Worm (Caenorhabditis elegans) whole organism, L2 larva: ENCODE results near the gene C54C6.11.

ENCODE experiments used
- C34F6.9 ChIP-seq: fragments of 150-350 bp; optimal IDR thresholded peaks from 2 replicates; lab custom pipeline; 2014; ENCODE audit warnings: missing biosample characterization, missing genetic modification characterization
- F13H6.1 ChIP-seq: sonication (generic microtip); optimal IDR thresholded peaks from 2 replicates; lab custom pipeline; 2016; ENCODE audit warnings: missing genetic modification characterization, missing compliant biosample characterization
- R02D3.7 ChIP-seq: fragments of 150-350 bp; optimal IDR thresholded peaks from 2 replicates; lab custom pipeline; 2014; ENCODE audit warnings: missing biosample characterization, missing genetic modification characterization
- Y55F3AM.14 ChIP-seq: fragments of 200-800 bp; sonication (Bioruptor generic); optimal IDR thresholded peaks from 2 replicates; lab custom pipeline; 2018; ENCODE audit warnings: mild to moderate bottlenecking, missing genetic modification characterization, missing compliant biosample characterization
- ZK546.5 ChIP-seq: sonication (generic microtip); optimal IDR thresholded peaks from 2 replicates; lab custom pipeline; 2017; ENCODE audit warnings: missing biosample characterization, missing genetic modification characterization
- alr-1 ChIP-seq: fragments of 150-350 bp; optimal IDR thresholded peaks from 2 replicates; lab custom pipeline; 2014; ENCODE audit warnings: missing biosample characterization, missing genetic modification characterization
- aly-2 ChIP-seq: fragments of 150-350 bp; optimal IDR thresholded peaks from 2 replicates; lab custom pipeline; 2014; ENCODE audit warnings: missing biosample characterization, missing genetic modification characterization
- ama-1 ChIP-seq: fragments of 150-350 bp; optimal IDR thresholded peaks from 2 replicates; lab custom pipeline; 2018; ENCODE audit warnings: inconsistent platforms
- blmp-1 ChIP-seq: sonication (generic microtip); optimal IDR thresholded peaks from 2 replicates; lab custom pipeline; 2017; ENCODE audit warnings: missing genetic modification characterization, mild to moderate bottlenecking, missing compliant biosample characterization, antibody characterized with exemption, moderate library complexity; ENCODE audit not compliant: insufficient read depth
- ceh-16 ChIP-seq: fragments of 150-350 bp; optimal IDR thresholded peaks from 2 replicates; lab custom pipeline; 2014; ENCODE audit warnings: missing biosample characterization, missing genetic modification characterization
- ceh-82 ChIP-seq: fragments of 150-350 bp; optimal IDR thresholded peaks from 2 replicates; lab custom pipeline; 2014; ENCODE audit warnings: missing biosample characterization, missing genetic modification characterization
- crh-2 ChIP-seq: sonication (generic microtip); optimal IDR thresholded peaks from 2 replicates; lab custom pipeline; 2017; ENCODE audit warnings: missing biosample characterization, missing genetic modification characterization
- dmd-4 ChIP-seq: sonication (generic microtip); optimal IDR thresholded peaks from 2 replicates; lab custom pipeline; 2017; ENCODE audit warnings: missing biosample characterization, missing genetic modification characterization
- egl-27 ChIP-seq: sonication (generic microtip); optimal IDR thresholded peaks from 3 replicates; lab custom pipeline; 2017; ENCODE audit warnings: missing biosample characterization, missing genetic modification reagents, missing genetic modification characterization
- elt-1 ChIP-seq: fragments of 150-350 bp; optimal IDR thresholded peaks from 2 replicates; lab custom pipeline; 2014; ENCODE audit warnings: missing biosample characterization, missing genetic modification characterization
- elt-3 ChIP-seq: sonication (generic microtip); optimal IDR thresholded peaks from 2 replicates; lab custom pipeline; 2017; ENCODE audit warnings: missing biosample characterization, missing genetic modification characterization
- fos-1 ChIP-seq: fragments of 150-350 bp; optimal IDR thresholded peaks from 2 replicates; lab custom pipeline; 2014; ENCODE audit warnings: missing biosample characterization, missing genetic modification characterization
- gmeb-1 ChIP-seq: fragments of 150-350 bp; optimal IDR thresholded peaks from 2 replicates; lab custom pipeline; 2014; ENCODE audit warnings: missing biosample characterization, missing genetic modification characterization
- lin-11 ChIP-seq: fragments of 150-350 bp; sonication (generic microtip); optimal IDR thresholded peaks from 2 replicates; lab custom pipeline; 2014; ENCODE audit warnings: missing biosample characterization, missing genetic modification characterization, inconsistent platforms, mixed read lengths
- lin-13 ChIP-seq: fragments of 150-350 bp; optimal IDR thresholded peaks from 2 replicates; lab custom pipeline; 2014; ENCODE audit warnings: missing biosample characterization, missing genetic modification reagents, missing genetic modification characterization
- lin-39 ChIP-seq: fragments of 150-350 bp; optimal IDR thresholded peaks from 2 replicates; lab custom pipeline; 2014; ENCODE audit warnings: missing biosample characterization, missing genetic modification reagents, missing genetic modification characterization
- lsy-2 ChIP-seq, 2 experiments: fragments of 150-350 bp in 1 of 2; sonication (generic microtip) in 1 of 2; optimal IDR thresholded peaks; 2 replicates each; lab custom pipeline; 2014 to 2017; ENCODE audit warnings: missing biosample characterization in 2 of 2, missing genetic modification characterization in 2 of 2
- mab-5 ChIP-seq: fragments of 150-350 bp; optimal IDR thresholded peaks from 2 replicates; lab custom pipeline; 2014; ENCODE audit warnings: missing biosample characterization, missing genetic modification characterization
- mbf-1 ChIP-seq: sonication (generic microtip); optimal IDR thresholded peaks from 2 replicates; lab custom pipeline; 2017; ENCODE audit warnings: missing biosample characterization, missing genetic modification characterization
- mdl-1 ChIP-seq, 2 experiments: fragments of 150-350 bp in 1 of 2; sonication (generic microtip) in 1 of 2; optimal IDR thresholded peaks; 2 replicates each; lab custom pipeline; 2017; ENCODE audit warnings: missing biosample characterization in 2 of 2, missing genetic modification characterization in 2 of 2
- nhr-10 ChIP-seq: sonication (generic microtip); optimal IDR thresholded peaks from 2 replicates; lab custom pipeline; 2017; ENCODE audit warnings: missing biosample characterization, missing genetic modification characterization
- nhr-11 ChIP-seq: fragments of 150-350 bp; optimal IDR thresholded peaks from 2 replicates; lab custom pipeline; 2014; ENCODE audit warnings: missing biosample characterization, missing genetic modification characterization
- nhr-12 ChIP-seq: fragments of 150-350 bp; optimal IDR thresholded peaks from 2 replicates; lab custom pipeline; 2014; ENCODE audit warnings: missing biosample characterization, missing genetic modification characterization
- nhr-129 ChIP-seq: fragments of 150-350 bp; optimal IDR thresholded peaks from 2 replicates; lab custom pipeline; 2014; ENCODE audit warnings: missing biosample characterization, missing genetic modification characterization
- nhr-21 ChIP-seq: fragments of 150-350 bp; optimal IDR thresholded peaks from 2 replicates; lab custom pipeline; 2014; ENCODE audit warnings: missing biosample characterization, missing genetic modification characterization
- nhr-23 ChIP-seq: fragments of 150-350 bp; optimal IDR thresholded peaks from 2 replicates; lab custom pipeline; 2014; ENCODE audit warnings: missing biosample characterization, missing genetic modification reagents, missing genetic modification characterization
- nhr-237 ChIP-seq: fragments of 150-350 bp; optimal IDR thresholded peaks from 2 replicates; lab custom pipeline; 2014; ENCODE audit warnings: missing biosample characterization, missing genetic modification characterization
- nhr-25 ChIP-seq: fragments of 150-350 bp; sonication (generic microtip); optimal IDR thresholded peaks from 3 replicates; lab custom pipeline; 2014; ENCODE audit warnings: missing biosample characterization, missing genetic modification characterization
- nhr-6 ChIP-seq: fragments of 150-350 bp; optimal IDR thresholded peaks from 2 replicates; lab custom pipeline; 2014; ENCODE audit warnings: missing biosample characterization, missing genetic modification characterization
- nhr-77 ChIP-seq: fragments of 150-350 bp; optimal IDR thresholded peaks from 2 replicates; lab custom pipeline; 2014; ENCODE audit warnings: missing biosample characterization, missing genetic modification characterization
- peb-1 ChIP-seq: fragments of 150-350 bp; optimal IDR thresholded peaks from 2 replicates; lab custom pipeline; 2014; ENCODE audit warnings: missing biosample characterization, missing genetic modification characterization
- sem-4 ChIP-seq: fragments of 150-350 bp; optimal IDR thresholded peaks from 2 replicates; lab custom pipeline; 2014; ENCODE audit warnings: missing biosample characterization, missing genetic modification reagents, missing genetic modification characterization
- skn-1 ChIP-seq: sonication (generic microtip); optimal IDR thresholded peaks from 2 replicates; lab custom pipeline; 2017; ENCODE audit warnings: missing biosample characterization, missing genetic modification characterization
- sma-3 ChIP-seq: sonication (generic microtip); optimal IDR thresholded peaks from 2 replicates; lab custom pipeline; 2016; ENCODE audit warnings: missing genetic modification reagents, missing genetic modification characterization, missing compliant biosample characterization
- sma-9 ChIP-seq, 2 experiments: fragments of 150-350 bp in 1 of 2; sonication (generic microtip) in 1 of 2; optimal IDR thresholded peaks; 2 replicates each; lab custom pipeline; 2014 to 2016; ENCODE audit warnings: missing genetic modification characterization in 2 of 2, mild to moderate bottlenecking in 1 of 2, missing biosample characterization in 1 of 2, missing compliant biosample characterization in 1 of 2, missing genetic modification reagents in 1 of 2, moderate library complexity in 1 of 2
- snpc-4 ChIP-seq: fragments of 150-350 bp; optimal IDR thresholded peaks from 2 replicates; lab custom pipeline; 2014; ENCODE audit warnings: missing biosample characterization, missing genetic modification characterization
- unc-39 ChIP-seq: fragments of 150-350 bp; optimal IDR thresholded peaks from 2 replicates; lab custom pipeline; 2014; ENCODE audit warnings: missing biosample characterization, missing genetic modification characterization
- unc-55 ChIP-seq: fragments of 150-350 bp; sonication (generic microtip); optimal IDR thresholded peaks from 3 replicates; lab custom pipeline; 2014; ENCODE audit warnings: missing biosample characterization, missing genetic modification reagents, missing genetic modification characterization
- unc-62 ChIP-seq: fragments of 150-350 bp; optimal IDR thresholded peaks from 2 replicates; lab custom pipeline; 2014; ENCODE audit warnings: missing biosample characterization, missing genetic modification reagents, missing genetic modification characterization
- zag-1 ChIP-seq: fragments of 150-350 bp; optimal IDR thresholded peaks from 2 replicates; lab custom pipeline; 2014; ENCODE audit warnings: missing biosample characterization, missing genetic modification characterization
- ztf-1 ChIP-seq: fragments of 200-800 bp; sonication (Bioruptor generic); conservative IDR thresholded peaks from 2 replicates; pipeline ENCODE4 v1.3.6; 2022; ENCODE audit warnings: missing genetic modification characterization, missing compliant biosample characterization
- ztf-11 ChIP-seq: sonication (generic microtip); optimal IDR thresholded peaks from 2 replicates; lab custom pipeline; 2017; ENCODE audit warnings: missing biosample characterization, missing genetic modification characterization
- ztf-4 ChIP-seq: fragments of 150-350 bp; optimal IDR thresholded peaks from 2 replicates; lab custom pipeline; 2014; ENCODE audit warnings: missing biosample characterization, missing genetic modification characterization

The C54C6.11 gene

ce11 chrIII:3539499-3539898 is 8.6 kb upstream of the C54C6.11 start:
- TF ChIP-seq zag-1: no peak
- TF ChIP-seq Y55F3AM.14 (GFP tag; lab: Kevin White, UChicago): no peak
- TF ChIP-seq sem-4: no peak
- no peak for TF ChIP-seq lsy-2 (tag; optimal IDR thresholded peaks at IDR 0.05; lab: Kevin White, UChicago)

ce11 chrIII:3540424-3540823 is 7.7 kb upstream of the C54C6.11 start:
- TF ChIP-seq unc-55 (GFP tag; lab: Kevin White, UChicago) (peak; percentile 83), sem-4 (no peak), gmeb-1 (tag; lab: Kevin White, UChicago) (peak; percentile 55), zag-1 (no peak), mab-5 (no peak), elt-1 (no peak), ceh-16 (no peak), blmp-1 (tag; lab: Kevin White, UChicago) (no peak), peb-1 (tag; lab: Kevin White, UChicago) (no peak), nhr-237 (no peak), egl-27 (tag; lab: Kevin White, UChicago) (no peak), lin-11 (tag; lab: Kevin White, UChicago) (no peak), fos-1 (tag; lab: Kevin White, UChicago) (peak; percentile 47), ZK546.5 (tag; lab: Kevin White, UChicago) (no peak), lin-13 (GFP tag; lab: Kevin White, UChicago) (peak; percentile 68), ama-1 (lab: Kevin White, UChicago) (no peak), nhr-11 (tag; lab: Kevin White, UChicago) (no peak), unc-62 (GFP tag; lab: Kevin White, UChicago) (no peak), nhr-6 (tag; lab: Kevin White, UChicago) (no peak), alr-1 (tag; lab: Kevin White, UChicago) (no peak), nhr-21 (tag; lab: Kevin White, UChicago) (peak; percentile 17), skn-1 (tag; lab: Kevin White, UChicago) (no peak), sma-3 (GFP tag; lab: Kevin White, UChicago) (peak; percentile 78), dmd-4 (no peak), nhr-12 (tag; lab: Kevin White, UChicago) (no peak), elt-3 (no peak), nhr-10 (tag; lab: Kevin White, UChicago) (no peak), sma-9 (GFP tag; optimal IDR thresholded peaks at IDR 0.05; lab: Kevin White, UChicago) (peak; percentile 34), sma-9 (tag; optimal IDR thresholded peaks at IDR 0.05; lab: Kevin White, UChicago) (no peak), crh-2 (peak; percentile 37), unc-39 (tag; lab: Kevin White, UChicago) (no peak), mbf-1 (tag; lab: Kevin White, UChicago) (no peak), ceh-82 (tag; lab: Kevin White, UChicago) (no peak), nhr-25 (tag; lab: Kevin White, UChicago) (no peak), Y55F3AM.14 (GFP tag; lab: Kevin White, UChicago) (no peak), nhr-23 (tag; lab: Kevin White, UChicago) (no peak), lsy-2 (tag; optimal IDR thresholded peaks at IDR 0.05; lab: Kevin White, UChicago) (peak; percentile 14 to 77), snpc-4 (tag; lab: Kevin White, UChicago) (no peak), mdl-1 (tag; optimal IDR thresholded peaks at IDR 0.05; lab: Kevin White, UChicago) (no peak), ztf-11 (tag; lab: Kevin White, UChicago) (no peak), F13H6.1 (peak; percentile 8), nhr-129 (peak; percentile 23), C34F6.9 (tag; lab: Kevin White, UChicago) (peak; percentile 84), aly-2 (tag; lab: Kevin White, UChicago) (no peak), ztf-1 (GFP tag; lab: Robert Waterston, UW) (no peak), lin-39 (tag; lab: Kevin White, UChicago) (no peak), ztf-4 (tag; lab: Kevin White, UChicago) (no peak), nhr-77 (tag; lab: Kevin White, UChicago) (no peak), R02D3.7 (tag; lab: Kevin White, UChicago) (no peak)
